Fruit fly (Drosophila melanogaster) whole organism, embryonic: ENCODE results near the gene zetaCOP.

ENCODE experiments used
- Atf6 ChIP-seq: fragments of 200-800 bp; sonication (Bioruptor generic); IDR thresholded peaks from 2 replicates; pipeline ENCODE4 v1.3.6; 2022; ENCODE audit warnings: missing biosample characterization, missing genetic modification characterization
- CG10209 ChIP-seq: fragments of 200-800 bp; sonication (Bioruptor generic); optimal IDR thresholded peaks from 3 replicates; lab custom pipeline; 2017; ENCODE audit warnings: missing biosample characterization, mild to moderate bottlenecking, missing genetic modification characterization, missing genetic modification reagents
- CG10959 ChIP-seq: fragments of 200-800 bp; sonication (Bioruptor generic); IDR thresholded peaks from 2 replicates; pipeline ENCODE4 v1.3.6; 2022; ENCODE audit warnings: missing biosample characterization, missing genetic modification characterization
- CG12299 ChIP-seq: fragments of 200-800 bp; sonication (Bioruptor generic); optimal IDR thresholded peaks from 2 replicates; lab custom pipeline; 2018; ENCODE audit warnings: missing biosample characterization, mild to moderate bottlenecking, missing genetic modification characterization
- CG12744 ChIP-seq: fragments of 200-800 bp; sonication (Bioruptor generic); optimal IDR thresholded peaks from 2 replicates; lab custom pipeline; 2016; ENCODE audit warnings: missing biosample characterization, missing genetic modification characterization
- CG14014 ChIP-seq: fragments of 200-800 bp; sonication (Bioruptor generic); IDR thresholded peaks from 2 replicates; pipeline ENCODE4 v1.3.6; 2022; ENCODE audit warnings: missing biosample characterization, missing genetic modification characterization
- CG1529 ChIP-seq: fragments of 200-800 bp; sonication (Bioruptor generic); optimal IDR thresholded peaks from 3 replicates; lab custom pipeline; 2018; ENCODE audit warnings: missing biosample characterization, missing genetic modification characterization
- CG1792 ChIP-seq: fragments of 200-800 bp; sonication (Bioruptor generic); optimal IDR thresholded peaks from 2 replicates; lab custom pipeline; 2016; ENCODE audit warnings: missing biosample characterization, missing genetic modification characterization
- CG2199 ChIP-seq: fragments of 200-800 bp; sonication (Bioruptor generic); IDR thresholded peaks from 3 replicates; pipeline ENCODE4 v1.3.6; 2022; ENCODE audit warnings: missing biosample characterization, missing genetic modification characterization
- CG30431 ChIP-seq: fragments of 200-800 bp; sonication (Bioruptor generic); optimal IDR thresholded peaks from 2 replicates; lab custom pipeline; 2017; ENCODE audit warnings: missing biosample characterization, missing genetic modification characterization
- CG34224 ChIP-seq: fragments of 200-800 bp; sonication (Bioruptor generic); IDR thresholded peaks from 3 replicates; pipeline ENCODE4 v1.3.6; 2022; ENCODE audit warnings: missing biosample characterization, missing genetic modification characterization; ENCODE audit not compliant: partially characterized antibody
- CG42726 ChIP-seq: fragments of 200-800 bp; sonication (Bioruptor generic); IDR thresholded peaks from 2 replicates; pipeline ENCODE4 v1.3.6; 2022; ENCODE audit warnings: missing biosample characterization, missing genetic modification characterization; ENCODE audit not compliant: partially characterized antibody
- CG4328 ChIP-seq: fragments of 200-800 bp; sonication (Bioruptor generic); optimal IDR thresholded peaks from 3 replicates; lab custom pipeline; 2017; ENCODE audit warnings: missing biosample characterization, missing genetic modification reagents, missing genetic modification characterization
- CG6272 ChIP-seq: fragments of 200-800 bp; sonication (Bioruptor generic); IDR thresholded peaks from 2 replicates; pipeline ENCODE4 v1.3.6; 2022; ENCODE audit warnings: missing biosample characterization, missing genetic modification characterization
- Fer1 ChIP-seq: fragments of 200-800 bp; sonication (Bioruptor generic); optimal IDR thresholded peaks from 2 replicates; lab custom pipeline; 2017; ENCODE audit warnings: missing biosample characterization, mild to moderate bottlenecking, missing genetic modification characterization
- Lim3 ChIP-seq: fragments of 200-800 bp; sonication (Bioruptor generic); IDR thresholded peaks from 2 replicates; pipeline ENCODE4 v1.3.6; 2022; ENCODE audit warnings: missing biosample characterization, missing genetic modification characterization
- MTF-1 ChIP-seq: fragments of 200-800 bp; sonication (Bioruptor generic); optimal IDR thresholded peaks from 2 replicates; lab custom pipeline; 2018; ENCODE audit warnings: missing biosample characterization, mild to moderate bottlenecking, missing genetic modification characterization, borderline replicate concordance
- Med ChIP-seq: fragments of 200-800 bp; sonication (Bioruptor generic); peaks from one replicate; lab custom pipeline; 2016; ENCODE audit warnings: missing biosample characterization, missing genetic modification characterization, mild to moderate bottlenecking, inconsistent platforms, moderate library complexity
- Optix ChIP-seq: fragments of 200-800 bp; sonication (Bioruptor generic); IDR thresholded peaks from 3 replicates; pipeline ENCODE4 v1.3.6; 2022; ENCODE audit warnings: missing biosample characterization, missing genetic modification characterization
- Taf1 ChIP-seq: fragments of 200-800 bp; sonication (Bioruptor generic); IDR thresholded peaks from 2 replicates; pipeline ENCODE4 v1.3.6; 2022; ENCODE audit warnings: missing biosample characterization, missing genetic modification characterization
- ara ChIP-seq: fragments of 200-800 bp; sonication (Bioruptor generic); IDR thresholded peaks from 2 replicates; pipeline ENCODE4 v1.3.6; 2022; ENCODE audit warnings: missing biosample characterization, missing genetic modification characterization
- ase ChIP-seq: fragments of 200-800 bp; sonication (Bioruptor generic); IDR thresholded peaks from 3 replicates; pipeline ENCODE4 v1.3.6; 2022; ENCODE audit warnings: missing biosample characterization, missing genetic modification characterization
- az2 ChIP-seq: fragments of 200-800 bp; sonication (Bioruptor generic); optimal IDR thresholded peaks from 3 replicates; lab custom pipeline; 2016; ENCODE audit warnings: missing biosample characterization, missing genetic modification characterization
- crol ChIP-seq: fragments of 200-800 bp; sonication (Bioruptor generic); IDR thresholded peaks from 2 replicates; pipeline ENCODE4 v1.3.6; 2022; ENCODE audit warnings: missing biosample characterization, missing genetic modification characterization
- dimm ChIP-seq: fragments of 200-800 bp; sonication (Bioruptor generic); IDR thresholded peaks from 2 replicates; pipeline ENCODE4 v1.3.6; 2022; ENCODE audit warnings: missing biosample characterization, missing genetic modification characterization
- gro ChIP-seq: fragments of 200-800 bp; sonication (Bioruptor generic); optimal IDR thresholded peaks from 2 replicates; lab custom pipeline; 2016; ENCODE audit warnings: missing biosample characterization, missing genetic modification characterization
- ham ChIP-seq: fragments of 200-800 bp; sonication (Bioruptor generic); IDR thresholded peaks from 2 replicates; pipeline ENCODE4 v1.3.6; 2022; ENCODE audit warnings: missing biosample characterization, missing genetic modification characterization
- insv ChIP-seq, 2 experiments: fragments of 200-800 bp; sonication (Bioruptor generic); optimal IDR thresholded peaks; 3 replicates each; lab custom pipeline; 2016 to 2018; ENCODE audit warnings: missing biosample characterization in 2 of 2, missing genetic modification characterization in 2 of 2
- lov ChIP-seq, 2 experiments: fragments of 200-800 bp in 1 of 2; fragments of >200 bp in 1 of 2; sonication (Bioruptor generic) in 1 of 2; IDR thresholded peaks in 1 of 2; optimal IDR thresholded peaks in 1 of 2; 2 replicates in 1 of 2; 3 replicates in 1 of 2; pipeline versions ENCODE4 v1.3.6 to Lab custom; 2017 to 2022; ENCODE audit warnings: missing biosample characterization in 1 of 2, missing genetic modification characterization in 1 of 2
- luna ChIP-seq: fragments of 200-800 bp; sonication (Bioruptor generic); optimal IDR thresholded peaks from 2 replicates; lab custom pipeline; 2016; ENCODE audit warnings: missing biosample characterization, missing genetic modification characterization
- pb ChIP-seq: fragments of 200-800 bp; sonication (Bioruptor generic); optimal IDR thresholded peaks from 3 replicates; lab custom pipeline; 2016; ENCODE audit warnings: missing biosample characterization, missing genetic modification characterization
- prd ChIP-seq, 3 experiments: fragments of >200 bp in 2 of 3; fragments of 200-800 bp in 1 of 3; sonication (Bioruptor generic) in 1 of 3; optimal IDR thresholded peaks in 2 of 3; IDR thresholded peaks in 1 of 3; 2 replicates in 2 of 3; 3 replicates in 1 of 3; pipeline versions ENCODE4 v1.3.6 to Lab custom; 2017 to 2022; ENCODE audit warnings: missing biosample characterization in 1 of 3, missing genetic modification characterization in 1 of 3
- rib ChIP-seq: fragments of 200-800 bp; sonication (Bioruptor generic); IDR thresholded peaks from 2 replicates; pipeline ENCODE4 v1.3.6; 2022; ENCODE audit warnings: missing biosample characterization, missing genetic modification characterization
- slbo ChIP-seq: fragments of 200-800 bp; sonication (Bioruptor generic); IDR thresholded peaks from 2 replicates; pipeline ENCODE4 v1.3.6; 2022; ENCODE audit warnings: missing biosample characterization, missing genetic modification characterization
- ssp ChIP-seq: fragments of 200-800 bp; sonication (Bioruptor generic); IDR thresholded peaks from 2 replicates; pipeline ENCODE4 v1.3.6; 2022; ENCODE audit warnings: missing biosample characterization, missing genetic modification characterization
- stc ChIP-seq: fragments of 200-800 bp; sonication (Bioruptor generic); IDR thresholded peaks from 2 replicates; pipeline ENCODE4 v1.3.6; 2022; ENCODE audit warnings: missing biosample characterization, missing genetic modification characterization
- stwl ChIP-seq: fragments of 200-800 bp; sonication (Bioruptor generic); optimal IDR thresholded peaks from 3 replicates; lab custom pipeline; 2018; ENCODE audit warnings: missing biosample characterization, mild to moderate bottlenecking, missing genetic modification characterization, moderate library complexity
- trem ChIP-seq: fragments of 200-800 bp; optimal IDR thresholded peaks from 3 replicates; lab custom pipeline; 2019; ENCODE audit warnings: missing biosample characterization, mild to moderate bottlenecking, missing genetic modification characterization, moderate library complexity

Gene zetaCOP

DNA sequence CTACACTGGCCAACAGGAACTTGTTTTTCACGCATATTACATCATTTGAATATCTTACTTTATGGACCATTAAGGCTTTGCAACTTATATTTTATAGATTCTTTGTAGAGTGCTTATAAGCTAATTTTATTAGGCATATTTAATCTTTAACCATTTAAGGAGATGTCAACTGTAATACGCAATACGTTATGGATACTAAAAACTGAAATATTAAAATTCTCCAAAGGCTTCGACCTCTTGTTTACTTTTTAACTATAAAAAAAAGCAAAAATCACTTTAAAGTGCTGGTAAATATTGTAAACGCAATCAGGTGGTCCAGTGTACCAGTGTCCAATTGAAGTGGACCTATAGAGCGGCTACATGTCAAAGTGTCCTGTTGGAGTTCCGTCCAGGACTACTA lies 16.3 kb downstream of the zetaCOP start (continued):
- TF ChIP-seq insv (GFP tag; optimal IDR thresholded peaks at IDR 0.05; lab: Kevin White, UChicago) (no peak), CG12299 (no peak), CG10209 (GFP tag; lab: Kevin White, UChicago) (peak; percentile 17), Taf1 (GFP tag; lab: Robert Waterston, UW) (no peak), dimm (GFP tag; lab: Robert Waterston, UW) (no peak), CG12744 (no peak), Atf6 (no peak), slbo (GFP tag; lab: Robert Waterston, UW) (peak; percentile 39), MTF-1 (GFP tag; lab: Kevin White, UChicago) (no peak), Fer1 (GFP tag; lab: Kevin White, UChicago) (peak; percentile 48), pb (no peak), CG1529 (GFP tag; lab: Kevin White, UChicago) (no peak), CG42726 (GFP tag; lab: Robert Waterston, UW) (no peak), CG4328 (GFP tag; lab: Kevin White, UChicago) (no peak), stwl (tag; lab: Kevin White, UChicago) (no peak), CG30431 (GFP tag; lab: Kevin White, UChicago) (no peak), stc (no peak), lov (optimal IDR thresholded peaks at IDR 0.05; lab: Kevin White, UChicago) (no peak), lov (GFP tag; IDR thresholded peaks at IDR 0.05; lab: Robert Waterston, UW) (no peak)

- TF ChIP-seq ham (GFP tag; lab: Robert Waterston, UW), result peak; percentile 48; the same call in 1 of the 2 replicates
- peak; percentile 43 for TF ChIP-seq crol (GFP tag; lab: Robert Waterston, UW)
- TF ChIP-seq ase (GFP tag; lab: Robert Waterston, UW), result peak; percentile 23; the same call in 1 of the 3 replicates
- no peak for TF ChIP-seq CG34224 (GFP tag; lab: Robert Waterston, UW)
- no peak for TF ChIP-seq gro (GFP tag; lab: Kevin White, UChicago)
- peak; percentile 61 for TF ChIP-seq Med (GFP tag; lab: Kevin White, UChicago)
- TF ChIP-seq Lim3 (GFP tag; lab: Robert Waterston, UW), result 0 out of 2 replicates have a peak, but pooled peaks have one; percentile 8
- TF ChIP-seq trem (tag; lab: Kevin White, UChicago), result no peak
- TF ChIP-seq CG10959, result 0 out of 2 replicates have a peak, but pooled peaks have one; percentile 9
- TF ChIP-seq CG14014 (GFP tag; lab: Robert Waterston, UW), result 0 out of 2 replicates have a peak, but pooled peaks have one; percentile 21
- peak; percentile 26; the same call in 1 of the 2 replicates for TF ChIP-seq slbo (GFP tag; lab: Robert Waterston, UW)
- 0 out of 3 replicates have a peak, but pooled peaks have one; percentile 32 for TF ChIP-seq CG2199
- no peak for TF ChIP-seq prd (optimal IDR thresholded peaks at IDR 0.05; lab: Kevin White, UChicago)
- TF ChIP-seq prd (GFP tag; IDR thresholded peaks at IDR 0.05; lab: Robert Waterston, UW), result peak; percentile 15; the same call in 2 of the 3 replicates
- TF ChIP-seq lov (optimal IDR thresholded peaks at IDR 0.05; lab: Kevin White, UChicago), result no peak
- TF ChIP-seq lov (GFP tag; IDR thresholded peaks at IDR 0.05; lab: Robert Waterston, UW), result 0 out of 3 replicates have a peak, but pooled peaks have one; percentile 11
- TF ChIP-seq CG6272 (GFP tag; lab: Robert Waterston, UW), result peak; percentile 11; the same call in 1 of the 2 replicates
- TF ChIP-seq rib (GFP tag; lab: Robert Waterston, UW), result 0 out of 2 replicates have a peak, but pooled peaks have one; percentile 15
- TF ChIP-seq az2, result no peak
- 0 out of 2 replicates have a peak, but pooled peaks have one; percentile 12 for TF ChIP-seq ssp (GFP tag; lab: Robert Waterston, UW)
- TF ChIP-seq ara (GFP tag; lab: Robert Waterston, UW), result 0 out of 2 replicates have a peak, but pooled peaks have one; percentile 13
- 0 out of 3 replicates have a peak, but pooled peaks have one; percentile 8 for TF ChIP-seq Optix
- no peak for TF ChIP-seq luna (GFP tag; lab: Kevin White, UChicago)
- no peak for TF ChIP-seq CG1792 (GFP tag; lab: Kevin White, UChicago)
Measured at dm6 chr3L:16653679-16654078, 19.7 kb downstream of the zetaCOP start.
